Fruit fly (Drosophila melanogaster): Measurements from ENCODE around the gene DopEcR.

DNA sequence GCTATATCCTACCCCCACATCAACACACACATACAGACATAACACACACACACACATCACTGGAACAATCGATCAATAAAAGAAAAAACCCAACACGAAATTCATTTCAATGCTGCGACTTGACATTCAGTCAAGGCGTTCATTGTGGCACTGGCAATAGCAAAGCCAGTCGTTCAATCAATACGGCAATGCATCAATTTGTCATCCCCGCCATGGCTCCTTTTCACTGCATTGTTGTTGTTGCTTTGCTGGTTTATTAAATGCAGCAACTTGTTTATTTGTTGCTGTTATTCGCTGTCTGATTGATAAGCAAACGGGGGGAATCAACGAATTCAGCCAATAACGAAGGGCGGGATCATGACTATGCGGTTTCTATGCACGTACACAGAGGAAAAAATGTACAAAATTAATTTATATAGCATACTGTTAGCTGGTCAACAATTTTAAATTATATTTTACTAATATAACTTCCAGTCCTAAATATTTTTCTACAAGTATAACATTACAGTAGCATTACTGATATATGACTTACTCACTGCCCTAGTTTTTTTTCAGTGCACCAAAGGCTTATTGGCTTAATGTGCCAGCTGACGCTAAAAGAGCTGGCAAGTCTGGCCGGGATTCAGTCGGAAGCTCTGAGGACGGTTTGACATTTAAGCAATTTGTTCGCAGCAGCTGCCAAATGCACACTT lies 4.4 kb downstream of the DopEcR start:
- TF ChIP-seq OdsH (GFP tag; optimal IDR thresholded peaks at IDR 0.05): no peak
- TF ChIP-seq CG11902 (GFP tag; optimal IDR thresholded peaks at IDR 0.05): no peak
- no peak for TF ChIP-seq Ets21C (GFP tag; optimal IDR thresholded peaks at IDR 0.05)
- TF ChIP-seq CG15336 (GFP tag; IDR thresholded peaks at IDR 0.05): 0 out of 2 replicates have a peak, but pooled peaks have one; percentile 14
- TF ChIP-seq Blimp-1 (GFP tag; optimal IDR thresholded peaks at IDR 0.05): no peak
- no peak for TF ChIP-seq fd85E (GFP tag; optimal IDR thresholded peaks at IDR 0.05)
- no peak for TF ChIP-seq net (GFP tag; optimal IDR thresholded peaks at IDR 0.05)
- no peak for TF ChIP-seq Gug (GFP tag; IDR thresholded peaks at IDR 0.05)
- peak; percentile 13 for TF ChIP-seq Hr4 (GFP tag; optimal IDR thresholded peaks at IDR 0.05)
- no peak for TF ChIP-seq Eip93F (GFP tag; optimal IDR thresholded peaks at IDR 0.05)
- no peak for TF ChIP-seq Sox14 (GFP tag; optimal IDR thresholded peaks at IDR 0.05)
- no peak for TF ChIP-seq eg (GFP tag; IDR thresholded peaks at IDR 0.05)
- no peak for TF ChIP-seq CG34406 (GFP tag; optimal IDR thresholded peaks at IDR 0.05)
- TF ChIP-seq CG7368 (GFP tag; optimal IDR thresholded peaks at IDR 0.05): no peak

All from whole organism, prepupa.